Fruit fly (Drosophila melanogaster) whole organism, embryonic: ENCODE measurements around the gene Ilp7.

Source experiments
- CG10654 ChIP-seq: fragments of 200-800 bp; sonication (Bioruptor generic); optimal IDR thresholded peaks from 2 replicates; lab custom pipeline; 2016; ENCODE audit warnings: missing biosample characterization, missing genetic modification characterization
- CG11093 ChIP-seq: fragments of 200-800 bp; sonication (Bioruptor generic); IDR thresholded peaks from 3 replicates; pipeline ENCODE4 v1.3.6; 2022; ENCODE audit warnings: missing biosample characterization, missing genetic modification characterization
- CG11398 ChIP-seq: fragments of 200-800 bp; sonication (Bioruptor generic); optimal IDR thresholded peaks from 2 replicates; lab custom pipeline; 2016; ENCODE audit warnings: missing biosample characterization, missing genetic modification characterization
- CG11723 ChIP-seq: fragments of 200-800 bp; sonication (Bioruptor generic); optimal IDR thresholded peaks from 2 replicates; lab custom pipeline; 2017; ENCODE audit warnings: missing biosample characterization, mild to moderate bottlenecking, missing genetic modification characterization
- CG12299 ChIP-seq: fragments of 200-800 bp; sonication (Bioruptor generic); optimal IDR thresholded peaks from 2 replicates; lab custom pipeline; 2018; ENCODE audit warnings: missing biosample characterization, mild to moderate bottlenecking, missing genetic modification characterization
- CG15479 ChIP-seq: fragments of 200-800 bp; sonication (Bioruptor generic); optimal IDR thresholded peaks from 3 replicates; lab custom pipeline; 2019; ENCODE audit warnings: missing biosample characterization, mild to moderate bottlenecking, missing genetic modification characterization, moderate library complexity
- CG17328 ChIP-seq: fragments of 200-800 bp; sonication (Bioruptor generic); IDR thresholded peaks from 2 replicates; pipeline ENCODE4 v1.3.6; 2022; ENCODE audit warnings: missing biosample characterization, missing genetic modification characterization
- CG1792 ChIP-seq: fragments of 200-800 bp; sonication (Bioruptor generic); optimal IDR thresholded peaks from 2 replicates; lab custom pipeline; 2016; ENCODE audit warnings: missing biosample characterization, missing genetic modification characterization
- CG2116 ChIP-seq: fragments of 200-800 bp; sonication (Bioruptor generic); optimal IDR thresholded peaks from 3 replicates; lab custom pipeline; 2018; ENCODE audit warnings: missing biosample characterization, mild to moderate bottlenecking, missing genetic modification characterization
- CG3407 ChIP-seq: fragments of 200-800 bp; sonication (Bioruptor generic); optimal IDR thresholded peaks from 2 replicates; lab custom pipeline; 2018; ENCODE audit warnings: missing biosample characterization, mild to moderate bottlenecking, missing genetic modification characterization
- CG34422 ChIP-seq: fragments of 200-800 bp; sonication (Bioruptor generic); IDR thresholded peaks from 3 replicates; pipeline ENCODE4 v1.3.6; 2022; ENCODE audit warnings: missing biosample characterization, missing genetic modification characterization
- CG43689 ChIP-seq: fragments of 200-800 bp; sonication (Bioruptor generic); IDR thresholded peaks from 2 replicates; pipeline ENCODE4 v1.3.6; 2022; ENCODE audit warnings: missing biosample characterization, missing genetic modification characterization
- CG7839 ChIP-seq: fragments of 200-800 bp; sonication (Bioruptor generic); optimal IDR thresholded peaks from 3 replicates; lab custom pipeline; 2018; ENCODE audit warnings: missing biosample characterization, mild to moderate bottlenecking, missing genetic modification characterization, moderate library complexity
- CG8388 ChIP-seq: fragments of 200-800 bp; sonication (Bioruptor generic); optimal IDR thresholded peaks from 2 replicates; lab custom pipeline; 2019; ENCODE audit warnings: missing biosample characterization, mild to moderate bottlenecking, missing genetic modification characterization, moderate library complexity
- CG8924 ChIP-seq: fragments of 200-800 bp; optimal IDR thresholded peaks from 3 replicates; lab custom pipeline; 2019; ENCODE audit warnings: missing biosample characterization, mild to moderate bottlenecking, missing genetic modification characterization, moderate library complexity
- D19A ChIP-seq: fragments of 200-800 bp; optimal IDR thresholded peaks from 3 replicates; lab custom pipeline; 2019; ENCODE audit warnings: missing biosample characterization, mild to moderate bottlenecking, missing genetic modification characterization, moderate library complexity
- Ets97D ChIP-seq: fragments of 200-800 bp; sonication (Bioruptor generic); optimal IDR thresholded peaks from 3 replicates; lab custom pipeline; 2016; ENCODE audit warnings: missing biosample characterization, missing genetic modification characterization
- Gsc ChIP-seq: fragments of 200-800 bp; sonication (Bioruptor generic); IDR thresholded peaks from 2 replicates; pipeline ENCODE4 v1.3.6; 2022; ENCODE audit warnings: missing biosample characterization, missing genetic modification characterization
- HmgD ChIP-seq: fragments of 200-800 bp; sonication (Bioruptor generic); optimal IDR thresholded peaks from 3 replicates; lab custom pipeline; 2016; ENCODE audit warnings: missing biosample characterization, missing genetic modification characterization
- Max ChIP-seq: fragments of 200-800 bp; sonication (Bioruptor generic); optimal IDR thresholded peaks from 2 replicates; lab custom pipeline; 2016; ENCODE audit warnings: missing biosample characterization, mild to moderate bottlenecking, missing genetic modification characterization
- Oli ChIP-seq: fragments of 200-800 bp; sonication (Bioruptor generic); optimal IDR thresholded peaks from 2 replicates; lab custom pipeline; 2018; ENCODE audit warnings: missing biosample characterization, mild to moderate bottlenecking, missing genetic modification characterization, moderate library complexity
- Spps ChIP-seq: fragments of 200-800 bp; sonication (Bioruptor generic); optimal IDR thresholded peaks from 2 replicates; lab custom pipeline; 2018; ENCODE audit warnings: missing biosample characterization, mild to moderate bottlenecking, missing genetic modification characterization
- abd-A ChIP-seq: fragments of 200-800 bp; sonication (Bioruptor generic); optimal IDR thresholded peaks from 3 replicates; lab custom pipeline; 2019; ENCODE audit warnings: missing biosample characterization, mild to moderate bottlenecking, missing genetic modification characterization, moderate library complexity
- al ChIP-seq: fragments of 200-800 bp; sonication (Bioruptor generic); IDR thresholded peaks from 2 replicates; pipeline ENCODE4 v1.3.6; 2022; ENCODE audit warnings: missing biosample characterization, missing genetic modification characterization
- ap ChIP-seq: fragments of 200-800 bp; sonication (Bioruptor generic); IDR thresholded peaks from 2 replicates; pipeline ENCODE4 v1.3.6; 2022; ENCODE audit warnings: missing biosample characterization, missing genetic modification characterization
- ara ChIP-seq: fragments of 200-800 bp; sonication (Bioruptor generic); IDR thresholded peaks from 2 replicates; pipeline ENCODE4 v1.3.6; 2022; ENCODE audit warnings: missing biosample characterization, missing genetic modification characterization
- ase ChIP-seq: fragments of 200-800 bp; sonication (Bioruptor generic); IDR thresholded peaks from 3 replicates; pipeline ENCODE4 v1.3.6; 2022; ENCODE audit warnings: missing biosample characterization, missing genetic modification characterization
- ash1 ChIP-seq: fragments of 200-800 bp; sonication (Bioruptor generic); optimal IDR thresholded peaks from 2 replicates; lab custom pipeline; 2018; ENCODE audit warnings: missing biosample characterization, mild to moderate bottlenecking, missing genetic modification characterization
- cas ChIP-seq: fragments of 200-800 bp; sonication (Bioruptor generic); IDR thresholded peaks from 2 replicates; pipeline ENCODE4 v1.3.6; 2022; ENCODE audit warnings: missing biosample characterization, missing genetic modification characterization
- dm ChIP-seq: fragments of 200-800 bp; sonication (Bioruptor generic); optimal IDR thresholded peaks from 3 replicates; lab custom pipeline; 2016; ENCODE audit warnings: missing biosample characterization, missing genetic modification characterization
- emc ChIP-seq: fragments of 200-800 bp; sonication (Bioruptor generic); optimal IDR thresholded peaks from 2 replicates; lab custom pipeline; 2016; ENCODE audit warnings: missing biosample characterization, missing genetic modification characterization
- en ChIP-seq: fragments of 200-800 bp; sonication (Bioruptor generic); optimal IDR thresholded peaks from 2 replicates; lab custom pipeline; 2016; ENCODE audit warnings: missing biosample characterization, missing genetic modification characterization
- ewg ChIP-seq: fragments of 200-800 bp; sonication (Bioruptor generic); optimal IDR thresholded peaks from 3 replicates; lab custom pipeline; 2017; ENCODE audit warnings: mild to moderate bottlenecking, missing biosample characterization, missing genetic modification reagents, missing genetic modification characterization
- jing ChIP-seq: fragments of 200-800 bp; sonication (Bioruptor generic); optimal IDR thresholded peaks from 2 replicates; lab custom pipeline; 2018; ENCODE audit warnings: missing biosample characterization, mild to moderate bottlenecking, missing genetic modification characterization
- kni ChIP-seq: fragments of 200-800 bp; sonication (Bioruptor generic); optimal IDR thresholded peaks from 3 replicates; lab custom pipeline; 2017; ENCODE audit warnings: mild to moderate bottlenecking, missing biosample characterization, missing genetic modification reagents, missing genetic modification characterization
- nau ChIP-seq: fragments of 200-800 bp; sonication (Bioruptor generic); optimal IDR thresholded peaks from 3 replicates; lab custom pipeline; 2017; ENCODE audit warnings: missing biosample characterization, mild to moderate bottlenecking, missing genetic modification characterization, missing genetic modification reagents
- nerfin-2 ChIP-seq: fragments of 200-800 bp; sonication (Bioruptor generic); IDR thresholded peaks from 2 replicates; pipeline ENCODE4 v1.3.6; 2022; ENCODE audit warnings: missing biosample characterization, missing genetic modification characterization; ENCODE audit not compliant: partially characterized antibody
- pan ChIP-seq, 4 experiments: fragments of >200 bp in 3 of 4; fragments of 200-800 bp in 1 of 4; sonication (Bioruptor generic) in 1 of 4; optimal IDR thresholded peaks in 3 of 4; IDR thresholded peaks in 1 of 4; 2 replicates each; pipeline versions ENCODE4 v1.3.6 to Lab custom; 2017 to 2022; ENCODE audit warnings: missing biosample characterization in 2 of 4, missing genetic modification characterization in 2 of 4, mixed read lengths in 1 of 4
- phol ChIP-seq: fragments of 200-800 bp; sonication (Bioruptor generic); optimal IDR thresholded peaks from 3 replicates; lab custom pipeline; 2018; ENCODE audit warnings: missing biosample characterization, mild to moderate bottlenecking, missing genetic modification characterization, moderate library complexity
- pnt ChIP-seq: fragments of 200-800 bp; sonication (Bioruptor generic); optimal IDR thresholded peaks from 3 replicates; lab custom pipeline; 2016; ENCODE audit warnings: missing biosample characterization, missing genetic modification characterization
- ranshi ChIP-seq: fragments of 200-800 bp; sonication (Bioruptor generic); IDR thresholded peaks from 2 replicates; pipeline ENCODE4 v1.3.6; 2022; ENCODE audit warnings: missing biosample characterization, missing genetic modification characterization
- repo ChIP-seq: fragments of 200-800 bp; sonication (Bioruptor generic); optimal IDR thresholded peaks from 2 replicates; lab custom pipeline; 2016; ENCODE audit warnings: missing biosample characterization, missing genetic modification characterization
- sens ChIP-seq: fragments of 200-800 bp; sonication (Bioruptor generic); peaks from one replicate; lab custom pipeline; 2016; ENCODE audit warnings: missing biosample characterization, missing genetic modification characterization
- shn ChIP-seq: fragments of 200-800 bp; sonication (Bioruptor generic); optimal IDR thresholded peaks from 3 replicates; lab custom pipeline; 2016; ENCODE audit warnings: missing biosample characterization, missing genetic modification characterization
- slbo ChIP-seq: fragments of 200-800 bp; sonication (Bioruptor generic); IDR thresholded peaks from 2 replicates; pipeline ENCODE4 v1.3.6; 2022; ENCODE audit warnings: missing biosample characterization, missing genetic modification characterization
- slou ChIP-seq: fragments of 200-800 bp; sonication (Bioruptor generic); optimal IDR thresholded peaks from 3 replicates; lab custom pipeline; 2016; ENCODE audit warnings: missing biosample characterization, missing genetic modification characterization
- tio ChIP-seq: fragments of 200-800 bp; sonication (Bioruptor generic); optimal IDR thresholded peaks from 2 replicates; lab custom pipeline; 2017; ENCODE audit warnings: missing biosample characterization, missing genetic modification characterization, inconsistent platforms
- unpg ChIP-seq: fragments of 200-800 bp; sonication (Bioruptor generic); optimal IDR thresholded peaks from 3 replicates; lab custom pipeline; 2018; ENCODE audit warnings: missing biosample characterization, mild to moderate bottlenecking, missing genetic modification characterization, moderate library complexity
- wor ChIP-seq: fragments of 200-800 bp; sonication (Bioruptor generic); IDR thresholded peaks from 2 replicates; pipeline ENCODE4 v1.3.6; 2022; ENCODE audit warnings: missing biosample characterization, missing genetic modification characterization
- zen2 ChIP-seq: fragments of 200-800 bp; sonication (Bioruptor generic); IDR thresholded peaks from 3 replicates; pipeline ENCODE4 v1.3.6; 2022; ENCODE audit warnings: missing biosample characterization, missing genetic modification characterization; ENCODE audit not compliant: partially characterized antibody

Ilp7 gene

DNA sequence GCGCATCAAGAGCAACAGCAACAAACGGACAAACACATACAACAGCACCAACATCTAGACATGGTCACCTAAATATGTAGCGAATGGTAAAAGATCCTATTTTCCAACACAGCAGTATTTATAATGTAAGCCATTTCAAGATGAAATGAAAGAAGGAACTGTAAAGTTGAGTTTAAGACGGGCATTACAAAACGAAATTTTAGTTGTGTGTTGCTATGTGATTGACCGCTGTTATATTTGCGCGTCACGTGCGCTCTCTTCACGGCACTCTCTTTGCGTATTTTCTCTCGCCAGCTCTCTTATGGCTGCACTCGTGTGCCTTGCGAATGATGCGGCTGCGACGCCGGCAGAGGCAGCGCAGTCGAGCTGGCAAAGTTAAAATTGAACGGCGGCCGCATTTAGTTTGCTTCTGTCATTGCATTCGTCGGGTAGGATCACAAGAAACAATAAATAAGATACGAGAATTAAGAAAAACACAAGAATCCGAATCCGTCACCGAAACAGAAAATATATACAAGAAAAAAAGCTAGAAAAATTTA lies 20.5 kb downstream of the Ilp7 start (continued):
- TF ChIP-seq CG17328 = peak; percentile 63
- no peak for TF ChIP-seq kni (GFP tag; lab: Kevin White, UChicago)
- no peak for TF ChIP-seq CG11093
- TF ChIP-seq Max (GFP tag; lab: Kevin White, UChicago) = peak; percentile 45
- TF ChIP-seq CG3407 (GFP tag; lab: Kevin White, UChicago) = peak; percentile 45
- TF ChIP-seq emc = no peak
- peak; percentile 70 for TF ChIP-seq CG8388
- TF ChIP-seq jing (GFP tag; lab: Kevin White, UChicago) = peak; percentile 26
- no peak for TF ChIP-seq nerfin-2 (GFP tag; lab: Robert Waterston, UW)
- TF ChIP-seq Spps (tag; lab: Kevin White, UChicago) = peak; percentile 31
- no peak for TF ChIP-seq al (GFP tag; lab: Robert Waterston, UW)
- peak; percentile 50 for TF ChIP-seq slbo (GFP tag; lab: Robert Waterston, UW)
- peak; percentile 68; the same call in 2 of the 3 replicates for TF ChIP-seq ase (GFP tag; lab: Robert Waterston, UW)
- peak; percentile 51 for TF ChIP-seq wor (GFP tag; lab: Robert Waterston, UW)
- peak; percentile 39 for TF ChIP-seq nau
- peak; percentile 38 for TF ChIP-seq dm
- TF ChIP-seq CG12299 (tag; lab: Kevin White, UChicago) = no peak
- no peak for TF ChIP-seq CG43689
- TF ChIP-seq ap (GFP tag; lab: Robert Waterston, UW) = 0 out of 2 replicates have a peak, but pooled peaks have one; percentile 43
- peak; percentile 7 for TF ChIP-seq CG15479 (GFP tag; lab: Kevin White, UChicago)
- TF ChIP-seq Gsc (GFP tag; lab: Robert Waterston, UW) = no peak
- TF ChIP-seq pan (optimal IDR thresholded peaks at IDR 0.05; lab: Kevin White, UChicago) = no peak
- TF ChIP-seq pan (GFP tag; optimal IDR thresholded peaks at IDR 0.05 in 1 of 2, IDR thresholded peaks at IDR 0.05 in 1 of 2) = peak in 1 of 2 experiments; percentile 70
- TF ChIP-seq sens (GFP tag; lab: Kevin White, UChicago) = peak; percentile 96
- no peak for TF ChIP-seq CG11723 (GFP tag; lab: Kevin White, UChicago)
- peak; percentile 64; the same call in 1 of the 2 replicates for TF ChIP-seq ara (GFP tag; lab: Robert Waterston, UW)
- TF ChIP-seq phol (tag; lab: Kevin White, UChicago) = peak; percentile 68
- TF ChIP-seq D19A (tag; lab: Kevin White, UChicago) = peak; percentile 55
- peak; percentile 48 for TF ChIP-seq CG8924 (tag; lab: Kevin White, UChicago)
- no peak for TF ChIP-seq cas (GFP tag; lab: Robert Waterston, UW)
- TF ChIP-seq Oli (tag; lab: Kevin White, UChicago) = peak; percentile 68
- TF ChIP-seq CG2116 (GFP tag; lab: Kevin White, UChicago) = no peak
- TF ChIP-seq CG10654 (GFP tag; lab: Kevin White, UChicago) = peak; percentile 38
- TF ChIP-seq zen2 (GFP tag; lab: Robert Waterston, UW) = no peak
- TF ChIP-seq tio (GFP tag; lab: Kevin White, UChicago) = peak; percentile 41
- TF ChIP-seq unpg = peak; percentile 70
- TF ChIP-seq ranshi (GFP tag; lab: Robert Waterston, UW) = peak; percentile 71
- TF ChIP-seq shn = peak; percentile 47
- no peak for TF ChIP-seq Ets97D (GFP tag; lab: Kevin White, UChicago)
- TF ChIP-seq CG1792 = no peak
- TF ChIP-seq ash1 (GFP tag; lab: Kevin White, UChicago) = no peak
- TF ChIP-seq CG34422 (GFP tag; lab: Robert Waterston, UW) = peak; percentile 45; the same call in 1 of the 3 replicates
- no peak for TF ChIP-seq abd-A
- peak; percentile 75 for TF ChIP-seq ewg (GFP tag; lab: Kevin White, UChicago)
- peak; percentile 40 for TF ChIP-seq repo (GFP tag; lab: Kevin White, UChicago)
- no peak for TF ChIP-seq HmgD (GFP tag; lab: Kevin White, UChicago)
- TF ChIP-seq CG7839 = peak; percentile 65
- TF ChIP-seq pnt (GFP tag; lab: Kevin White, UChicago) = peak; percentile 62
- no peak for TF ChIP-seq slou (GFP tag; lab: Kevin White, UChicago)
- TF ChIP-seq en (GFP tag; lab: Kevin White, UChicago) = peak; percentile 31
- peak; percentile 47 for TF ChIP-seq CG11398 (GFP tag; lab: Kevin White, UChicago)
